Worm (Caenorhabditis elegans) whole organism, L4/young adult: ENCODE results near the gene ZK1248.4.

Source experiments
- W03F9.2 ChIP-seq: fragments of 150-350 bp; optimal IDR thresholded peaks from 2 replicates; lab custom pipeline; 2014; ENCODE audit warnings: missing biosample characterization, missing genetic modification characterization
- dao-5 ChIP-seq: sonication (generic microtip); optimal IDR thresholded peaks from 2 replicates; lab custom pipeline; 2016; ENCODE audit warnings: missing genotype, missing genetic modification characterization, moderate library complexity, missing compliant biosample characterization
- him-1 ChIP-seq: sonication (generic microtip); optimal IDR thresholded peaks from 2 replicates; lab custom pipeline; 2016; ENCODE audit warnings: missing genotype, missing genetic modification reagents, missing genetic modification characterization, missing compliant biosample characterization

ce11 chrII:5841053-5841547 lies 22.7 kb downstream of the ZK1248.4 start, which contains the start of gene lec-5:
- TF ChIP-seq W03F9.2 (tag; lab: Kevin White, UChicago) (no peak), him-1 (tag; lab: Kevin White, UChicago) (no peak), dao-5 (tag; lab: Kevin White, UChicago) (no peak)
